Fruit fly (Drosophila melanogaster): Measurements from ENCODE around the gene Hsc70-4.

Hsc70-4 gene

dm6 chr3R:15265406-15266040 is 23.0 kb downstream of the Hsc70-4 start, which contains the start of gene ATPsynO (continued):
- TF ChIP-seq CG2875 (GFP tag; optimal IDR thresholded peaks at IDR 0.05) (no peak), Sry-δ (GFP tag; optimal IDR thresholded peaks at IDR 0.05) (peak; percentile 64), CG31365 (tag; optimal IDR thresholded peaks at IDR 0.05) (no peak), CG4730 (GFP tag; IDR thresholded peaks at IDR 0.05) (no peak), Optix (GFP tag; IDR thresholded peaks at IDR 0.05) (no peak), ci (GFP tag; IDR thresholded peaks at IDR 0.05) (no peak), CG4404 (GFP tag; IDR thresholded peaks at IDR 0.05) (no peak), Neu2 (GFP tag; optimal IDR thresholded peaks at IDR 0.05; ENCODE audit: borderline replicate concordance) (no peak), CG11695 (GFP tag; IDR thresholded peaks at IDR 0.05) (no peak), tx (GFP tag; optimal IDR thresholded peaks at IDR 0.05) (no peak), Hand (GFP tag; optimal IDR thresholded peaks at IDR 0.05) (no peak), grn (GFP tag; optimal IDR thresholded peaks at IDR 0.05) (no peak), dan (GFP tag; IDR thresholded peaks at IDR 0.05) (no peak), CG7928 (GFP tag; optimal IDR thresholded peaks at IDR 0.05) (peak; percentile 99), CG11093 (GFP tag; IDR thresholded peaks at IDR 0.05) (no peak), CG4820 (GFP tag; optimal IDR thresholded peaks at IDR 0.05) (no peak), dm (GFP tag; optimal IDR thresholded peaks at IDR 0.05) (peak; percentile 57), fd96Cb (tag; optimal IDR thresholded peaks at IDR 0.05) (no peak), CG10366 (GFP tag; IDR thresholded peaks at IDR 0.05) (no peak), PHDP (tag; optimal IDR thresholded peaks at IDR 0.05) (peak; percentile 14), HLHmδ (GFP tag; optimal IDR thresholded peaks at IDR 0.05) (no peak), Dp (GFP tag; optimal IDR thresholded peaks at IDR 0.05) (peak; percentile 52), Vsx1 (GFP tag; optimal IDR thresholded peaks at IDR 0.05) (no peak), bowl (GFP tag; IDR thresholded peaks at IDR 0.05) (no peak), B-H2 (GFP tag; optimal IDR thresholded peaks at IDR 0.05) (peak; percentile 57), sc (optimal IDR thresholded peaks at IDR 0.05) (no peak), sc (GFP tag; optimal IDR thresholded peaks at IDR 0.05) (no peak), CG18619 (GFP tag; optimal IDR thresholded peaks at IDR 0.05) (no peak), CG3726 (GFP tag; IDR thresholded peaks at IDR 0.05) (no peak), CG43689 (GFP tag; IDR thresholded peaks at IDR 0.05) (no peak), tio (GFP tag; optimal IDR thresholded peaks at IDR 0.05) (no peak), CG13775 (GFP tag; optimal IDR thresholded peaks at IDR 0.05) (no peak), lola (GFP tag; optimal IDR thresholded peaks at IDR 0.05) (no peak), Hmx (GFP tag; optimal IDR thresholded peaks at IDR 0.05) (no peak), Asciz (GFP tag; optimal IDR thresholded peaks at IDR 0.05) (no peak), CG13894 (tag; optimal IDR thresholded peaks at IDR 0.05) (no peak), tll (GFP tag; optimal IDR thresholded peaks at IDR 0.05) (peak in 1 of 2 experiments; percentile 13), HLH3B (GFP tag; IDR thresholded peaks at IDR 0.05) (no peak), al (GFP tag; IDR thresholded peaks at IDR 0.05) (no peak), abd-A (tag; optimal IDR thresholded peaks at IDR 0.05) (no peak), NFAT (GFP tag; IDR thresholded peaks at IDR 0.05) (no peak), CG9817 (tag; optimal IDR thresholded peaks at IDR 0.05) (no peak), fd64A (GFP tag; optimal IDR thresholded peaks at IDR 0.05) (no peak), psq (GFP tag; optimal IDR thresholded peaks at IDR 0.05) (no peak), CG31388 (GFP tag; optimal IDR thresholded peaks at IDR 0.05) (no peak), CG10543 (GFP tag; optimal IDR thresholded peaks at IDR 0.05) (no peak), CG2120 (GFP tag; optimal IDR thresholded peaks at IDR 0.05) (peak; percentile 58), Pdp1 (GFP tag; optimal IDR thresholded peaks at IDR 0.05) (peak in 1 of 2 experiments; percentile 99), CG4282 (GFP tag; optimal IDR thresholded peaks at IDR 0.05) (no peak), Fer2 (tag; optimal IDR thresholded peaks at IDR 0.05) (no peak), D19A (tag; optimal IDR thresholded peaks at IDR 0.05) (no peak)
